Fruit fly (Drosophila melanogaster) whole organism, adult: ENCODE results near the gene raskol.

Source experiments
- CG11617 ChIP-seq: fragments of 200-800 bp; sonication (Bioruptor generic); optimal IDR thresholded peaks from 2 replicates; lab custom pipeline; 2017; ENCODE audit warnings: mild to moderate bottlenecking, missing biosample characterization, missing genetic modification reagents, missing genetic modification characterization
- CG12768 ChIP-seq: fragments of 200-800 bp; sonication (Bioruptor generic); optimal IDR thresholded peaks from 2 replicates; lab custom pipeline; 2017; ENCODE audit warnings: missing biosample characterization, missing genetic modification characterization, mild to moderate bottlenecking, moderate library complexity, missing genetic modification reagents
- CG14711 ChIP-seq: fragments of 200-800 bp; sonication (Bioruptor generic); optimal IDR thresholded peaks from 2 replicates; lab custom pipeline; 2018; ENCODE audit warnings: missing biosample characterization, mild to moderate bottlenecking, missing genetic modification characterization, moderate library complexity
- CG1620 ChIP-seq: fragments of 200-800 bp; sonication (Bioruptor generic); optimal IDR thresholded peaks from 2 replicates; lab custom pipeline; 2016; ENCODE audit warnings: missing biosample characterization, missing genetic modification characterization
- CG33017 ChIP-seq: fragments of 200-800 bp; sonication (Bioruptor generic); optimal IDR thresholded peaks from 2 replicates; lab custom pipeline; 2018; ENCODE audit warnings: missing biosample characterization, mild to moderate bottlenecking, missing genetic modification characterization, moderate library complexity
- CG5204 ChIP-seq: fragments of 200-800 bp; sonication (Bioruptor generic); optimal IDR thresholded peaks from 2 replicates; lab custom pipeline; 2016; ENCODE audit warnings: missing biosample characterization, missing genetic modification characterization
- CG7045 ChIP-seq: fragments of 200-800 bp; sonication (Bioruptor generic); optimal IDR thresholded peaks from 2 replicates; lab custom pipeline; 2017; ENCODE audit warnings: missing biosample characterization, mild to moderate bottlenecking, missing genetic modification characterization
- CG7101 ChIP-seq: fragments of 200-800 bp; sonication (Bioruptor generic); optimal IDR thresholded peaks from 2 replicates; lab custom pipeline; 2018; ENCODE audit warnings: missing biosample characterization, mild to moderate bottlenecking, missing genetic modification characterization, moderate library complexity
- Clk ChIP-seq: fragments of 200-800 bp; sonication (Bioruptor generic); optimal IDR thresholded peaks from 2 replicates; lab custom pipeline; 2017; ENCODE audit warnings: missing biosample characterization, missing genetic modification characterization
- Crg-1 ChIP-seq: fragments of 200-800 bp; sonication (Bioruptor generic); optimal IDR thresholded peaks from 2 replicates; lab custom pipeline; 2016; ENCODE audit warnings: missing biosample characterization, missing genetic modification characterization
- Hr96 ChIP-seq: fragments of 200-800 bp; sonication (Bioruptor generic); optimal IDR thresholded peaks from 2 replicates; lab custom pipeline; 2016; ENCODE audit warnings: missing biosample characterization, missing genetic modification characterization
- Mnt ChIP-seq: fragments of 200-800 bp; sonication (Bioruptor generic); optimal IDR thresholded peaks from 2 replicates; lab custom pipeline; 2016; ENCODE audit warnings: missing biosample characterization, mild to moderate bottlenecking, missing genetic modification characterization
- bab1 ChIP-seq: fragments of 200-800 bp; sonication (Bioruptor generic); optimal IDR thresholded peaks from 3 replicates; lab custom pipeline; 2019; ENCODE audit warnings: missing biosample characterization, mild to moderate bottlenecking, missing genetic modification characterization, moderate library complexity
- cic ChIP-seq: fragments of 200-800 bp; sonication (Bioruptor generic); optimal IDR thresholded peaks from 2 replicates; lab custom pipeline; 2017; ENCODE audit warnings: missing biosample characterization, mild to moderate bottlenecking, missing genetic modification characterization, moderate library complexity
- cnc ChIP-seq, 2 experiments: fragments of >200 bp; optimal IDR thresholded peaks; 2 replicates each; lab custom pipeline; 2017
- kay ChIP-seq: fragments of 200-800 bp; sonication (Bioruptor generic); peaks from one replicate; lab custom pipeline; 2016; ENCODE audit warnings: missing biosample characterization, missing genetic modification characterization, borderline replicate concordance
- ovo ChIP-seq: fragments of 200-800 bp; sonication (Bioruptor generic); optimal IDR thresholded peaks from 2 replicates; lab custom pipeline; 2016; ENCODE audit warnings: missing biosample characterization, missing genetic modification characterization
- pad ChIP-seq: fragments of 200-800 bp; sonication (Bioruptor generic); optimal IDR thresholded peaks from 3 replicates; lab custom pipeline; 2017; ENCODE audit warnings: missing biosample characterization, missing genetic modification characterization, mild to moderate bottlenecking, moderate library complexity, missing genetic modification reagents
- tj ChIP-seq: fragments of 200-800 bp; sonication (Bioruptor generic); optimal IDR thresholded peaks from 3 replicates; lab custom pipeline; 2017; ENCODE audit warnings: missing biosample characterization, mild to moderate bottlenecking, missing genetic modification characterization, moderate library complexity
- toe ChIP-seq: fragments of 200-800 bp; sonication (Bioruptor generic); optimal IDR thresholded peaks from 2 replicates; lab custom pipeline; 2016; ENCODE audit warnings: missing biosample characterization, missing genetic modification characterization

The raskol gene

dm6 chrX:17739974-17740373 is 30.0 kb downstream of the raskol start:
- TF ChIP-seq Mnt (GFP tag; lab: Kevin White, UChicago) (peak; percentile 11), toe (GFP tag; lab: Kevin White, UChicago) (no peak), CG1620 (GFP tag; lab: Kevin White, UChicago) (no peak), Crg-1 (no peak), cic (GFP tag; lab: Kevin White, UChicago) (peak; percentile 56)

DNA sequence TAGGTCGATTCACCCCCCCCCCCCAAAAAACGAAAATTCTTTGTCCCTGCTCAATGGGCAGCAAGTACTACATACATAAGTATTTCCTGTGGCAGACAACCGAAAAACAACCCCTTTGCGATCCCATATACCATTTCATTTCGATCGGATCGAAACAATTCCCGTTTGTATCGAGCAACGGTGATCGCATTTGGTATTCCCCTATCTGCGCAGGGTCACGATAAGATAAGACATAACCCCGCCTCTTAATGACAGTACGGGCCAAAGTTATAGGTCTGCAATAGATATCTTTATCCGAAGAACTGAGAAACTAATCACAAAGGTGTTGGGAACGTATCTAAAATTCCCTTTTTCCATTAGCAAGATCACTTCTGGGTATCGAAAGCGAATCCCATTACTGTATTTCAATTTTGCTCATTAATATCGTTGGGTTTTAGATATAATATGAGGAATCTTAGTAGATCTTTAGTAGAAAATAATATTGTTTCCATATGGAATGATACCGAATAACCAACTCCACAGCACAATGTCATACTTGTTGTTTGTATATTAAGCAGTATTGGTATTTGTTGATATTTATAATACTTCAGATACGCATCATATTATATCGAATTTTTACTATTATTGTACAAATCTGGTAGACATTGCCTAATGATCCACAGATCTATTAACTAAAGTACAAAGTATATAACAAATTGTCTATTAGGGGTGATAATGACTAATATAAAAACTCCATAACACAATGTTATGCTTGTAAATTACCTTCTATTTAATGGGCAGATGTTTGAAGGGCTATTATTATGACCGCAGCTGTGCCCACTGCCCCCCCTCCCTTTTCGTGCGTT is 31.3 kb downstream of the raskol start:
- TF ChIP-seq pad (GFP tag; lab: Kevin White, UChicago), result peak; percentile 8
- TF ChIP-seq CG5204 (GFP tag; lab: Kevin White, UChicago), result no peak

dm6 chrX:17741864-17742297 is 31.9 kb downstream of the raskol start:
- TF ChIP-seq cic (GFP tag; lab: Kevin White, UChicago) (no peak), bab1 (no peak), kay (GFP tag; lab: Kevin White, UChicago) (no peak)

DNA sequence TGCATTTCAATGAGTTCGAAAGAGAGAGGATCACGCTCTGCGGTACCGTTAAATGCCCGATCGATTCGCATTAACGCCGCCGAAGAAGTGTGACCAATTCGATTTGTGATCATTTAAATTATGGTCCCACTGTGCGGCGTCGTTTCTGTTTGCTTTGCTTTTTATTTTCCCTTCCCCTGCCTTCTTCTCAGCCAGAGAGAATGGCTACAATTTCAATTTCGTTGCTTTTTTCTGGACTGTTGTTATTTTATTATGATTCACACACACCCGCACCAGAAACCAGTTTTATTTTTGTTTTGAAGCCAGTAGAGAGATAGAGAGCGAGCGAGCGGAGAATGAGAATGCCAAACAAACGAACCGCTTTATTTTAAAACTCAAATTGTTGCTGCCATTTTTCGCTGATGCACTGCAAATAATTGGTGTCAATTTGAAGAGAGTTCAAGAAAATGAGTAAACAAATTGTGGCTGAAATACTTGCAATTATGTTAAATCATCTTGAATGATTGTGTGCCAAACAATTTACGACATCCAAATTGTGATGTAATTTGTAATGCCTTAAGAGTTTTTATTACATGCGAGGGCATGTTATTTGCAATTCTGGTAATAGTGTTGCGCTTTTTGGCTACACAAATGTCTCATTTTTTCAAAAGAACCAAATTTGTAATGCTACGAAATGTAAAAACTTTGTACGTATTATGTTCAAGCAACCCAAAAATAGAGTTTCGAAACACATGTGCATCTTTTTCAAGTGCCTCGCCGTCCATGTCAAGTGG is 32.8 kb downstream of the raskol start:
- no peak for TF ChIP-seq Hr96 (GFP tag; lab: Kevin White, UChicago)
- peak; percentile 48 for TF ChIP-seq kay (GFP tag; lab: Kevin White, UChicago)
- TF ChIP-seq bab1, result peak; percentile 54
- peak; percentile 17 for TF ChIP-seq CG7045 (GFP tag; lab: Kevin White, UChicago)
- TF ChIP-seq CG7101, result peak; percentile 54
- peak; percentile 3 for TF ChIP-seq ovo
- peak; percentile 23 for TF ChIP-seq CG12768
- TF ChIP-seq CG14711 (tag; lab: Kevin White, UChicago), result peak; percentile 43
- no peak for TF ChIP-seq CG33017 (tag; lab: Kevin White, UChicago)
- peak; percentile 49 for TF ChIP-seq CG5204 (GFP tag; lab: Kevin White, UChicago)
- TF ChIP-seq pad (GFP tag; lab: Kevin White, UChicago), result peak; percentile 43
- no peak for TF ChIP-seq Crg-1
- peak; percentile 80 for TF ChIP-seq tj (GFP tag; lab: Kevin White, UChicago)
- TF ChIP-seq Clk, result no peak
- TF ChIP-seq toe (GFP tag; lab: Kevin White, UChicago), result no peak
- TF ChIP-seq CG1620 (GFP tag; lab: Kevin White, UChicago), result peak; percentile 27
- no peak for TF ChIP-seq Mnt (GFP tag; lab: Kevin White, UChicago)
- peak; percentile 75 for TF ChIP-seq CG11617

dm6 chrX:17743598-17743997 is 33.7 kb downstream of the raskol start:
- TF ChIP-seq tj (GFP tag; lab: Kevin White, UChicago), result no peak
- TF ChIP-seq CG7045 (GFP tag; lab: Kevin White, UChicago), result no peak
- no peak for TF ChIP-seq CG11617
- TF ChIP-seq CG1620 (GFP tag; lab: Kevin White, UChicago), result no peak
- no peak for TF ChIP-seq cnc (optimal IDR thresholded peaks at IDR 0.05; lab: Kevin White, UChicago)

- TF ChIP-seq CG7045 (GFP tag; lab: Kevin White, UChicago), result no peak
- no peak for TF ChIP-seq CG7101
- TF ChIP-seq Hr96 (GFP tag; lab: Kevin White, UChicago), result no peak
- no peak for TF ChIP-seq Crg-1
- TF ChIP-seq CG33017 (tag; lab: Kevin White, UChicago), result no peak
- TF ChIP-seq cic (GFP tag; lab: Kevin White, UChicago), result no peak
- TF ChIP-seq CG12768, result no peak
- TF ChIP-seq tj (GFP tag; lab: Kevin White, UChicago), result no peak
- no peak for TF ChIP-seq ovo
- no peak for TF ChIP-seq cnc (optimal IDR thresholded peaks at IDR 0.05; lab: Kevin White, UChicago)
- no peak for TF ChIP-seq CG5204 (GFP tag; lab: Kevin White, UChicago)
- no peak for TF ChIP-seq Mnt (GFP tag; lab: Kevin White, UChicago)
Measured at dm6 chrX:17745705-17746416, 35.9 kb downstream of the raskol start.

dm6 chrX:17751658-17752057 is 41.7 kb downstream of the raskol start:
- peak; percentile 12 for TF ChIP-seq Crg-1
- peak; percentile 71 for TF ChIP-seq CG1620 (GFP tag; lab: Kevin White, UChicago)
- no peak for TF ChIP-seq ovo
- peak; percentile 40 for TF ChIP-seq tj (GFP tag; lab: Kevin White, UChicago)
- peak; percentile 21 for TF ChIP-seq CG7101
- TF ChIP-seq toe (GFP tag; lab: Kevin White, UChicago), result peak; percentile 6
- peak; percentile 62 for TF ChIP-seq bab1
- TF ChIP-seq CG5204 (GFP tag; lab: Kevin White, UChicago), result peak; percentile 6
- no peak for TF ChIP-seq cic (GFP tag; lab: Kevin White, UChicago)
- TF ChIP-seq kay (GFP tag; lab: Kevin White, UChicago), result no peak
- peak; percentile 33 for TF ChIP-seq pad (GFP tag; lab: Kevin White, UChicago)
- no peak for TF ChIP-seq CG11617
- TF ChIP-seq Mnt (GFP tag; lab: Kevin White, UChicago), result peak; percentile 19
- peak; percentile 12 for TF ChIP-seq Hr96 (GFP tag; lab: Kevin White, UChicago)
- TF ChIP-seq CG33017 (tag; lab: Kevin White, UChicago), result no peak
